Worm (Caenorhabditis elegans) whole organism, L2 larva: ENCODE data around the gene mes-2.
A peak's percentile ranks its signal among the peaks of the same experiment; 100 is the strongest.

Source experiments
- C34F6.9 ChIP-seq: fragments of 150-350 bp; optimal IDR thresholded peaks from 2 replicates; lab custom pipeline; 2014; ENCODE audit warnings: missing biosample characterization, missing genetic modification characterization
- F13H6.1 ChIP-seq: sonication (generic microtip); optimal IDR thresholded peaks from 2 replicates; lab custom pipeline; 2016; ENCODE audit warnings: missing genetic modification characterization, missing compliant biosample characterization
- R02D3.7 ChIP-seq: fragments of 150-350 bp; optimal IDR thresholded peaks from 2 replicates; lab custom pipeline; 2014; ENCODE audit warnings: missing biosample characterization, missing genetic modification characterization
- Y55F3AM.14 ChIP-seq: fragments of 200-800 bp; sonication (Bioruptor generic); optimal IDR thresholded peaks from 2 replicates; lab custom pipeline; 2018; ENCODE audit warnings: mild to moderate bottlenecking, missing genetic modification characterization, missing compliant biosample characterization
- ZK546.5 ChIP-seq: sonication (generic microtip); optimal IDR thresholded peaks from 2 replicates; lab custom pipeline; 2017; ENCODE audit warnings: missing biosample characterization, missing genetic modification characterization
- alr-1 ChIP-seq: fragments of 150-350 bp; optimal IDR thresholded peaks from 2 replicates; lab custom pipeline; 2014; ENCODE audit warnings: missing biosample characterization, missing genetic modification characterization
- aly-2 ChIP-seq: fragments of 150-350 bp; optimal IDR thresholded peaks from 2 replicates; lab custom pipeline; 2014; ENCODE audit warnings: missing biosample characterization, missing genetic modification characterization
- ama-1 ChIP-seq: fragments of 150-350 bp; optimal IDR thresholded peaks from 2 replicates; lab custom pipeline; 2018; ENCODE audit warnings: inconsistent platforms
- blmp-1 ChIP-seq: sonication (generic microtip); optimal IDR thresholded peaks from 2 replicates; lab custom pipeline; 2017; ENCODE audit warnings: missing genetic modification characterization, mild to moderate bottlenecking, missing compliant biosample characterization, antibody characterized with exemption, moderate library complexity; ENCODE audit not compliant: insufficient read depth
- ceh-16 ChIP-seq: fragments of 150-350 bp; optimal IDR thresholded peaks from 2 replicates; lab custom pipeline; 2014; ENCODE audit warnings: missing biosample characterization, missing genetic modification characterization
- ceh-82 ChIP-seq: fragments of 150-350 bp; optimal IDR thresholded peaks from 2 replicates; lab custom pipeline; 2014; ENCODE audit warnings: missing biosample characterization, missing genetic modification characterization
- crh-2 ChIP-seq: sonication (generic microtip); optimal IDR thresholded peaks from 2 replicates; lab custom pipeline; 2017; ENCODE audit warnings: missing biosample characterization, missing genetic modification characterization
- dmd-4 ChIP-seq: sonication (generic microtip); optimal IDR thresholded peaks from 2 replicates; lab custom pipeline; 2017; ENCODE audit warnings: missing biosample characterization, missing genetic modification characterization
- egl-27 ChIP-seq: sonication (generic microtip); optimal IDR thresholded peaks from 3 replicates; lab custom pipeline; 2017; ENCODE audit warnings: missing biosample characterization, missing genetic modification reagents, missing genetic modification characterization
- elt-1 ChIP-seq: fragments of 150-350 bp; optimal IDR thresholded peaks from 2 replicates; lab custom pipeline; 2014; ENCODE audit warnings: missing biosample characterization, missing genetic modification characterization
- elt-3 ChIP-seq: sonication (generic microtip); optimal IDR thresholded peaks from 2 replicates; lab custom pipeline; 2017; ENCODE audit warnings: missing biosample characterization, missing genetic modification characterization
- fos-1 ChIP-seq: fragments of 150-350 bp; optimal IDR thresholded peaks from 2 replicates; lab custom pipeline; 2014; ENCODE audit warnings: missing biosample characterization, missing genetic modification characterization
- gmeb-1 ChIP-seq: fragments of 150-350 bp; optimal IDR thresholded peaks from 2 replicates; lab custom pipeline; 2014; ENCODE audit warnings: missing biosample characterization, missing genetic modification characterization
- lin-11 ChIP-seq: fragments of 150-350 bp; sonication (generic microtip); optimal IDR thresholded peaks from 2 replicates; lab custom pipeline; 2014; ENCODE audit warnings: missing biosample characterization, missing genetic modification characterization, inconsistent platforms, mixed read lengths
- lin-13 ChIP-seq: fragments of 150-350 bp; optimal IDR thresholded peaks from 2 replicates; lab custom pipeline; 2014; ENCODE audit warnings: missing biosample characterization, missing genetic modification reagents, missing genetic modification characterization
- lin-39 ChIP-seq: fragments of 150-350 bp; optimal IDR thresholded peaks from 2 replicates; lab custom pipeline; 2014; ENCODE audit warnings: missing biosample characterization, missing genetic modification reagents, missing genetic modification characterization
- lsy-2 ChIP-seq, 2 experiments: fragments of 150-350 bp in 1 of 2; sonication (generic microtip) in 1 of 2; optimal IDR thresholded peaks; 2 replicates each; lab custom pipeline; 2014 to 2017; ENCODE audit warnings: missing biosample characterization in 2 of 2, missing genetic modification characterization in 2 of 2
- mab-5 ChIP-seq: fragments of 150-350 bp; optimal IDR thresholded peaks from 2 replicates; lab custom pipeline; 2014; ENCODE audit warnings: missing biosample characterization, missing genetic modification characterization
- mbf-1 ChIP-seq: sonication (generic microtip); optimal IDR thresholded peaks from 2 replicates; lab custom pipeline; 2017; ENCODE audit warnings: missing biosample characterization, missing genetic modification characterization
- mdl-1 ChIP-seq, 2 experiments: fragments of 150-350 bp in 1 of 2; sonication (generic microtip) in 1 of 2; optimal IDR thresholded peaks; 2 replicates each; lab custom pipeline; 2017; ENCODE audit warnings: missing biosample characterization in 2 of 2, missing genetic modification characterization in 2 of 2
- nhr-10 ChIP-seq: sonication (generic microtip); optimal IDR thresholded peaks from 2 replicates; lab custom pipeline; 2017; ENCODE audit warnings: missing biosample characterization, missing genetic modification characterization
- nhr-11 ChIP-seq: fragments of 150-350 bp; optimal IDR thresholded peaks from 2 replicates; lab custom pipeline; 2014; ENCODE audit warnings: missing biosample characterization, missing genetic modification characterization
- nhr-12 ChIP-seq: fragments of 150-350 bp; optimal IDR thresholded peaks from 2 replicates; lab custom pipeline; 2014; ENCODE audit warnings: missing biosample characterization, missing genetic modification characterization
- nhr-129 ChIP-seq: fragments of 150-350 bp; optimal IDR thresholded peaks from 2 replicates; lab custom pipeline; 2014; ENCODE audit warnings: missing biosample characterization, missing genetic modification characterization
- nhr-21 ChIP-seq: fragments of 150-350 bp; optimal IDR thresholded peaks from 2 replicates; lab custom pipeline; 2014; ENCODE audit warnings: missing biosample characterization, missing genetic modification characterization
- nhr-23 ChIP-seq: fragments of 150-350 bp; optimal IDR thresholded peaks from 2 replicates; lab custom pipeline; 2014; ENCODE audit warnings: missing biosample characterization, missing genetic modification reagents, missing genetic modification characterization
- nhr-237 ChIP-seq: fragments of 150-350 bp; optimal IDR thresholded peaks from 2 replicates; lab custom pipeline; 2014; ENCODE audit warnings: missing biosample characterization, missing genetic modification characterization
- nhr-25 ChIP-seq: fragments of 150-350 bp; sonication (generic microtip); optimal IDR thresholded peaks from 3 replicates; lab custom pipeline; 2014; ENCODE audit warnings: missing biosample characterization, missing genetic modification characterization
- nhr-6 ChIP-seq: fragments of 150-350 bp; optimal IDR thresholded peaks from 2 replicates; lab custom pipeline; 2014; ENCODE audit warnings: missing biosample characterization, missing genetic modification characterization
- nhr-77 ChIP-seq: fragments of 150-350 bp; optimal IDR thresholded peaks from 2 replicates; lab custom pipeline; 2014; ENCODE audit warnings: missing biosample characterization, missing genetic modification characterization
- peb-1 ChIP-seq: fragments of 150-350 bp; optimal IDR thresholded peaks from 2 replicates; lab custom pipeline; 2014; ENCODE audit warnings: missing biosample characterization, missing genetic modification characterization
- sem-4 ChIP-seq: fragments of 150-350 bp; optimal IDR thresholded peaks from 2 replicates; lab custom pipeline; 2014; ENCODE audit warnings: missing biosample characterization, missing genetic modification reagents, missing genetic modification characterization
- skn-1 ChIP-seq: sonication (generic microtip); optimal IDR thresholded peaks from 2 replicates; lab custom pipeline; 2017; ENCODE audit warnings: missing biosample characterization, missing genetic modification characterization
- sma-3 ChIP-seq: sonication (generic microtip); optimal IDR thresholded peaks from 2 replicates; lab custom pipeline; 2016; ENCODE audit warnings: missing genetic modification reagents, missing genetic modification characterization, missing compliant biosample characterization
- sma-9 ChIP-seq, 2 experiments: fragments of 150-350 bp in 1 of 2; sonication (generic microtip) in 1 of 2; optimal IDR thresholded peaks; 2 replicates each; lab custom pipeline; 2014 to 2016; ENCODE audit warnings: missing genetic modification characterization in 2 of 2, mild to moderate bottlenecking in 1 of 2, missing biosample characterization in 1 of 2, missing compliant biosample characterization in 1 of 2, missing genetic modification reagents in 1 of 2, moderate library complexity in 1 of 2
- snpc-4 ChIP-seq: fragments of 150-350 bp; optimal IDR thresholded peaks from 2 replicates; lab custom pipeline; 2014; ENCODE audit warnings: missing biosample characterization, missing genetic modification characterization
- unc-39 ChIP-seq: fragments of 150-350 bp; optimal IDR thresholded peaks from 2 replicates; lab custom pipeline; 2014; ENCODE audit warnings: missing biosample characterization, missing genetic modification characterization
- unc-55 ChIP-seq: fragments of 150-350 bp; sonication (generic microtip); optimal IDR thresholded peaks from 3 replicates; lab custom pipeline; 2014; ENCODE audit warnings: missing biosample characterization, missing genetic modification reagents, missing genetic modification characterization
- unc-62 ChIP-seq: fragments of 150-350 bp; optimal IDR thresholded peaks from 2 replicates; lab custom pipeline; 2014; ENCODE audit warnings: missing biosample characterization, missing genetic modification reagents, missing genetic modification characterization
- zag-1 ChIP-seq: fragments of 150-350 bp; optimal IDR thresholded peaks from 2 replicates; lab custom pipeline; 2014; ENCODE audit warnings: missing biosample characterization, missing genetic modification characterization
- ztf-1 ChIP-seq: fragments of 200-800 bp; sonication (Bioruptor generic); conservative IDR thresholded peaks from 2 replicates; pipeline ENCODE4 v1.3.6; 2022; ENCODE audit warnings: missing genetic modification characterization, missing compliant biosample characterization
- ztf-11 ChIP-seq: sonication (generic microtip); optimal IDR thresholded peaks from 2 replicates; lab custom pipeline; 2017; ENCODE audit warnings: missing biosample characterization, missing genetic modification characterization
- ztf-4 ChIP-seq: fragments of 150-350 bp; optimal IDR thresholded peaks from 2 replicates; lab custom pipeline; 2014; ENCODE audit warnings: missing biosample characterization, missing genetic modification characterization

mes-2 gene

DNA sequence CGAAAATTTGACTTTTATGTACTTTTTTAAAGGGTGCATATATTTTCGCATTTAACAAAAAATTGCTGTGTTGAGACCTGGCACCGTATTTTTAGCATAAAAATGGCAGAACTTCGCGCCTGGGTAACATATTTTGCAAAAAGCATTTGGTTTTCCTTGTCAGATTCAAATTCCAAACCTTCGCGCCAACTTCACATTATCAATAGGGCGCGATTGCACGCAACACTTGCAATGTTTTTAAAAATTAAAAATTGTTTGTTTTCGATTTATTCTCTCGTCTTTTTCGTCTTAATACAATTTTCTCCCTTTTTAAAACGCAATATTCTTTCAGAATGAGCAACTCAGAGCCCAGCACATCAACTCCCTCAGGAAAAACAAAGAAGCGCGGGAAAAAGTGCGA is at the start of gene mes-2:
mes-2 (plus strand) TSS at position 330 of the 400 bp plus-strand sequence.
- no peak for TF ChIP-seq mbf-1 (tag; lab: Kevin White, UChicago)
- TF ChIP-seq aly-2 (tag; lab: Kevin White, UChicago) = no peak
- no peak for TF ChIP-seq elt-3 (tag; lab: Kevin White, UChicago)
- TF ChIP-seq ama-1 (lab: Kevin White, UChicago) = no peak
- TF ChIP-seq egl-27 (tag; lab: Kevin White, UChicago) = no peak
- peak; percentile 86 for TF ChIP-seq C34F6.9 (tag; lab: Kevin White, UChicago)
- peak; percentile 27 for TF ChIP-seq ceh-82 (tag; lab: Kevin White, UChicago)
- TF ChIP-seq sem-4 (tag; lab: Kevin White, UChicago) = peak; percentile 19
- TF ChIP-seq nhr-77 (tag; lab: Kevin White, UChicago) = no peak
- no peak for TF ChIP-seq nhr-237 (tag; lab: Kevin White, UChicago)
- TF ChIP-seq ztf-1 (GFP tag; lab: Robert Waterston, UW) = no peak
- TF ChIP-seq unc-62 = no peak
- peak; percentile 95 for TF ChIP-seq unc-55 (GFP tag; lab: Kevin White, UChicago)
- peak; percentile 99 for TF ChIP-seq gmeb-1 (tag; lab: Kevin White, UChicago)
- peak; percentile 63 for TF ChIP-seq F13H6.1 (tag; lab: Kevin White, UChicago)
- no peak for TF ChIP-seq sma-9 (GFP tag; optimal IDR thresholded peaks at IDR 0.05; lab: Kevin White, UChicago)
- no peak for TF ChIP-seq sma-9 (tag; optimal IDR thresholded peaks at IDR 0.05; lab: Kevin White, UChicago)
- no peak for TF ChIP-seq nhr-11 (tag; lab: Kevin White, UChicago)
- TF ChIP-seq sma-3 (GFP tag; lab: Kevin White, UChicago) = peak; percentile 76
- TF ChIP-seq snpc-4 = peak; percentile 72
- TF ChIP-seq nhr-6 (tag; lab: Kevin White, UChicago) = peak; percentile 55
- TF ChIP-seq nhr-129 (tag; lab: Kevin White, UChicago) = peak; percentile 74
- TF ChIP-seq alr-1 = no peak
- TF ChIP-seq fos-1 (tag; lab: Kevin White, UChicago) = peak; percentile 16
- TF ChIP-seq skn-1 = no peak
- TF ChIP-seq R02D3.7 (tag; lab: Kevin White, UChicago) = peak; percentile 38
- TF ChIP-seq dmd-4 (tag; lab: Kevin White, UChicago) = no peak
- TF ChIP-seq nhr-25 (tag; lab: Kevin White, UChicago) = peak; percentile 72
- no peak for TF ChIP-seq nhr-23 (tag; lab: Kevin White, UChicago)
- peak; percentile 70 for TF ChIP-seq nhr-21 (tag; lab: Kevin White, UChicago)
- peak; percentile 27 for TF ChIP-seq ztf-4
- no peak for TF ChIP-seq unc-39 (tag; lab: Kevin White, UChicago)
- TF ChIP-seq ZK546.5 (tag; lab: Kevin White, UChicago) = peak; percentile 25
- TF ChIP-seq lsy-2 (tag; optimal IDR thresholded peaks at IDR 0.05; lab: Kevin White, UChicago) = peak; percentile 82 to 92
- peak; percentile 78 for TF ChIP-seq mab-5 (tag; lab: Kevin White, UChicago)
- TF ChIP-seq lin-39 = no peak
- no peak for TF ChIP-seq peb-1
- TF ChIP-seq mdl-1 (tag; optimal IDR thresholded peaks at IDR 0.05; lab: Kevin White, UChicago) = no peak
- no peak for TF ChIP-seq ceh-16 (tag; lab: Kevin White, UChicago)
- no peak for TF ChIP-seq ztf-11 (tag; lab: Kevin White, UChicago)
- TF ChIP-seq Y55F3AM.14 = no peak
- no peak for TF ChIP-seq zag-1 (tag; lab: Kevin White, UChicago)
- TF ChIP-seq elt-1 (tag; lab: Kevin White, UChicago) = no peak
- no peak for TF ChIP-seq lin-11
- TF ChIP-seq lin-13 (GFP tag; lab: Kevin White, UChicago) = peak; percentile 79
- TF ChIP-seq blmp-1 = no peak
- TF ChIP-seq nhr-10 (tag; lab: Kevin White, UChicago) = peak; percentile 57
- TF ChIP-seq nhr-12 (tag; lab: Kevin White, UChicago) = no peak
- TF ChIP-seq crh-2 (tag; lab: Kevin White, UChicago) = peak; percentile 87
- TF ChIP-seq, all 48 proteins: peak for 21
